Worm (Caenorhabditis elegans) whole organism, L4/young adult: ENCODE measurements around the gene F28G4.3.

ENCODE experiments used
- W03F9.2 ChIP-seq: fragments of 150-350 bp; optimal IDR thresholded peaks from 2 replicates; lab custom pipeline; 2014; ENCODE audit warnings: missing biosample characterization, missing genetic modification characterization
- dao-5 ChIP-seq: sonication (generic microtip); optimal IDR thresholded peaks from 2 replicates; lab custom pipeline; 2016; ENCODE audit warnings: missing genotype, missing genetic modification characterization, moderate library complexity, missing compliant biosample characterization
- him-1 ChIP-seq: sonication (generic microtip); optimal IDR thresholded peaks from 2 replicates; lab custom pipeline; 2016; ENCODE audit warnings: missing genotype, missing genetic modification reagents, missing genetic modification characterization, missing compliant biosample characterization

The F28G4.3 gene

ce11 chrV:16297070-16297469, 9.6 kb upstream of the F28G4.3 start, which contains the start of gene srbc-83:
Gene srbc-83 (plus strand): TSS chrV:16297370.
- TF ChIP-seq him-1 (tag; lab: Kevin White, UChicago) (no peak), dao-5 (no peak), W03F9.2 (tag; lab: Kevin White, UChicago) (no peak)

- TF ChIP-seq him-1 (tag; lab: Kevin White, UChicago) (no peak), dao-5 (no peak), W03F9.2 (tag; lab: Kevin White, UChicago) (no peak)
Observed at ce11 chrV:16292409-16292808, 4.9 kb upstream of the F28G4.3 start, which contains the start of gene oac-5. Gene oac-5 (plus strand): TSS chrV:16292709.

- TF ChIP-seq W03F9.2 (tag; lab: Kevin White, UChicago) (no peak), dao-5 (no peak), him-1 (tag; lab: Kevin White, UChicago) (no peak)
Observed at ce11 chrV:16285794-16286193, 1.7 kb downstream of the F28G4.3 start, which contains the start of gene F28G4.4. Gene F28G4.4 (minus strand): TSS chrV:16285894.

ce11 chrV:16282147-16282546, 5.4 kb downstream of the F28G4.3 start, which contains the start of gene F28G4.2:
Gene F28G4.2 (minus strand): TSS chrV:16282321.
- no peak for TF ChIP-seq W03F9.2 (tag; lab: Kevin White, UChicago)

ce11 chrV:16277918-16278317, 9.6 kb downstream of the F28G4.3 start, which contains the start of gene cyp-37B1:
Gene cyp-37B1 (plus strand): TSS chrV:16278116.
- TF ChIP-seq dao-5 = no peak
- TF ChIP-seq him-1 (tag; lab: Kevin White, UChicago) = no peak
- no peak for TF ChIP-seq W03F9.2 (tag; lab: Kevin White, UChicago)

ce11 chrV:16275347-16275746, 12.2 kb downstream of the F28G4.3 start, which contains the start of gene pacl-1:
Gene pacl-1 (minus strand): TSS chrV:16275447.
- TF ChIP-seq W03F9.2 (tag; lab: Kevin White, UChicago) (no peak), him-1 (tag; lab: Kevin White, UChicago) (no peak), dao-5 (no peak)

DNA sequence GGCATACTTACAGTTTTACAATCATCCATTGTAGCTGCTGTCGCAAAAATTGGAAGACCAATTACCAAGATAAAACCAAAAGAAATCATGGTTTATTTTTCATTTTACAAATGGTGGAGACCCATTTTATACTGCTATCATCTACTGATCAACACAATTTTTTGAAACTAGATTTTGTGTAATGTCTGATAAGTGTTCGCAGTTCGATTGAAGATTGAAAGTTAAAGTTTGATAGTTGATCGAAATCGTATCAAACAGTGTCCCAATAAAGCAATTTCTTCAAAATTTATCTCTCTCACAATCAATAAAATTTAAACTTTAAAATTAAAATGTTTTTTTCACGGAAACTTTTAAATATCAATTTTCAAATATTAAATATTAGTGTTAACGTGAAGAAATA, 16.4 kb downstream of the F28G4.3 start, which contains the start of gene T13F3.6:
T13F3.6 (minus strand) TSS at position 101 of the 400 bp plus-strand sequence.
- no peak for TF ChIP-seq W03F9.2 (tag; lab: Kevin White, UChicago)
- TF ChIP-seq him-1 (tag; lab: Kevin White, UChicago) = no peak
- no peak for TF ChIP-seq dao-5

DNA sequence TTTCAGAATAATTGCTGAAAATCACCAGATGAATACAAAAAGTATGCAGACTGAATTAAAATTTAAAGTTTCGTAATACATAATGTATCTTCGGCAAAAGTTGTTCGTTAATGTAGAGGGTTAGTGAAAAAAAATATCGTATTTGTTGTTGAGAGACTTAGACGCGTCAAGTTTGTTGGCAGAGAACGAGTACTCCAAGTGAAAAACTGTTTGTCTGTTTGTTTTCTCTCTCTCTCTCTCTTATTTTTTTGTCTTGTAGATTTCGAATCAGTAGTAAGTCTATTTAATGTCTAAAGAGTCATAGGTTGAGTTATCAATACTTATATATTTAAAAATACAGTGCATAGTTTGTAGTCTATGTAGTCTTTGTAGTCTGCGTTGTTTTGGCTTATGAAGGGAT, 18.0 kb downstream of the F28G4.3 start, which contains the start of the genes fbxa-2 and T13F3.8:
fbxa-2 (minus strand) TSS at position 101 of the 400 bp plus-strand sequence.
T13F3.8 (plus strand) TSS at position 245 of the 400 bp plus-strand sequence.
- no peak for TF ChIP-seq dao-5
- no peak for TF ChIP-seq W03F9.2 (tag; lab: Kevin White, UChicago)
- no peak for TF ChIP-seq him-1 (tag; lab: Kevin White, UChicago)

DNA sequence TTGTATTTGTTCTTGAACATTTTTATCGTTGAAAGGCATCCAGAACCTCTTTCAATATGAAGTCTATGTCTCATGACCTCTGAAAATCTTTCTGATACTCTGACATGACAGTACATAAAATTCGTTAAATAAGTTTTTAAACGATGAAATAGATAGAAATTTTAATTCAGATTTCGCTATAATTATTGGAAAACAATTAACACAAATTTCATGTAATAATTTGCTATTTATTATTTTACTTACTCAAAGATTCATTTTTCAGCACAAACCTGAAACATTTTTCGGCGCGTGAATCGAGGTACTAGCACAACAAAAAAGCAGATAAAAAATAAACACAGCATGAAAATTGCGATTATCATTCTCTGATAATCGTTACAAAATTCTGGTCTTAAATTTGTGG, 21.0 kb downstream of the F28G4.3 start, which contains the start of gene T13F3.4:
T13F3.4 (minus strand) TSS at position 101 of the 400 bp plus-strand sequence.
- no peak for TF ChIP-seq W03F9.2 (tag; lab: Kevin White, UChicago)
- no peak for TF ChIP-seq dao-5
- no peak for TF ChIP-seq him-1 (tag; lab: Kevin White, UChicago)

DNA sequence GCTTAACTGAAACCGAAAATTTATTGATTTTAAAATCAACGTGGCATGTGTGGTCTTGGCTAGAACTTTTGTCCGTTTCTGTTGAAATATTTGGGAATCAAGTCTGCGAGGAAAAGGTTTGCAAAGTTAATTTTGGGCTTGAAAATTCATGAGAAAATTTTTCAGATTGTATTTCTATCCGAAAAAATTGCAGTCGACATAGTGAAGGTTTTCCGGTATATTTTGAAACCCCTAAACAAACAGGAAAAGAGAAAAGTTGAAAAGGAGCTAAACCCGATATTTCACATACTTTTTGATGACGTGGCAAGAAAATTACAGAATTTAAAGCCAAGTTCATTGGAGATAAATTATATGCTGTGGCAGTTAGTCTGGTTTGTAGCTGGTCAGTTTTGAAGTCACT, 27.8 kb downstream of the F28G4.3 start, which contains the start of gene nhr-127:
nhr-127 (plus strand) TSS at position 301 of the 400 bp plus-strand sequence.
- TF ChIP-seq him-1 (tag; lab: Kevin White, UChicago) = no peak
- no peak for TF ChIP-seq dao-5
- TF ChIP-seq W03F9.2 (tag; lab: Kevin White, UChicago) = no peak

ce11 chrV:16258142-16258541, 29.4 kb downstream of the F28G4.3 start, which contains the start of gene nhr-218:
Gene nhr-218 (plus strand): TSS chrV:16258442.
- no peak for TF ChIP-seq dao-5
- no peak for TF ChIP-seq W03F9.2 (tag; lab: Kevin White, UChicago)
- no peak for TF ChIP-seq him-1 (tag; lab: Kevin White, UChicago)

DNA sequence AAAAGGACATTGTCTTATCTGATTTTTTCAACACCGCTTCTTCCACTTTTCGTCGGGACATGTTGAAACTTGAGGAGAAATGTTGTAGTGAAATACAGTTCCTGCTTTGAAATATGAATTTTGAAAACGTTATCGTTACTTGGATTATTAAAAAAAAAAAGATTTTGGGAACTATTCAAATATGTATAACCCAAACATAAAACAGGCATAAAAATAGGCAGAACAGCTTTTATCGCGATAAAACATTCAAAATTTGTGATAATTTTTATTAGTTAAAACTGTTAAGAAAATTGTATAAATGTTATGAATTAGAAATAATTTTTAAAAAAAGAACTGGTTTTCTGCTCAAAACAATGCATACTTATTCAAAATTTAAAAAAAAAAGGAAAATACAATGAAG, 31.1 kb downstream of the F28G4.3 start, which contains the start of gene bgnt-1.3:
bgnt-1.3 (minus strand) TSS at position 101 of the 400 bp plus-strand sequence.
- no peak for TF ChIP-seq W03F9.2 (tag; lab: Kevin White, UChicago)
- no peak for TF ChIP-seq him-1 (tag; lab: Kevin White, UChicago)
- no peak for TF ChIP-seq dao-5

- no peak for TF ChIP-seq him-1 (tag; lab: Kevin White, UChicago)
- TF ChIP-seq dao-5 = no peak
- TF ChIP-seq W03F9.2 (tag; lab: Kevin White, UChicago) = no peak
Observed at ce11 chrV:16253687-16254086, 33.8 kb downstream of the F28G4.3 start, which contains the start of gene gcy-20. Gene gcy-20 (minus strand): TSS chrV:16253787.

ce11 chrV:16249105-16249504, 38.4 kb downstream of the F28G4.3 start:
- TF ChIP-seq W03F9.2 (tag; lab: Kevin White, UChicago) (no peak), dao-5 (no peak), him-1 (tag; lab: Kevin White, UChicago) (no peak)
